Fruit fly (Drosophila melanogaster) whole organism, embryonic: ENCODE results near the gene CG14982.
A peak's percentile ranks its signal among the peaks of the same experiment; 100 is the strongest.

Experiments
- Bteb2 ChIP-seq: fragments of 200-800 bp; sonication (Bioruptor generic); optimal IDR thresholded peaks from 2 replicates; lab custom pipeline; 2016; ENCODE audit warnings: missing biosample characterization, missing genetic modification characterization
- CG10209 ChIP-seq: fragments of 200-800 bp; sonication (Bioruptor generic); optimal IDR thresholded peaks from 3 replicates; lab custom pipeline; 2017; ENCODE audit warnings: missing biosample characterization, mild to moderate bottlenecking, missing genetic modification characterization, missing genetic modification reagents
- CG10274 ChIP-seq: fragments of 200-800 bp; sonication (Bioruptor generic); optimal IDR thresholded peaks from 3 replicates; lab custom pipeline; 2017; ENCODE audit warnings: missing biosample characterization, mild to moderate bottlenecking, missing genetic modification characterization
- CG10543 ChIP-seq: fragments of 200-800 bp; sonication (Bioruptor generic); optimal IDR thresholded peaks from 3 replicates; lab custom pipeline; 2017; ENCODE audit warnings: missing biosample characterization, mild to moderate bottlenecking, missing genetic modification characterization, moderate library complexity
- CG1602 ChIP-seq: fragments of 200-800 bp; sonication (Bioruptor generic); optimal IDR thresholded peaks from 3 replicates; lab custom pipeline; 2016; ENCODE audit warnings: missing biosample characterization, missing genetic modification characterization
- CG17328 ChIP-seq: fragments of 200-800 bp; sonication (Bioruptor generic); IDR thresholded peaks from 2 replicates; pipeline ENCODE4 v1.3.6; 2022; ENCODE audit warnings: missing biosample characterization, missing genetic modification characterization
- CG2129 ChIP-seq: fragments of 200-800 bp; sonication (Bioruptor generic); IDR thresholded peaks from 2 replicates; pipeline ENCODE4 v1.3.6; 2022; ENCODE audit warnings: missing biosample characterization, missing genetic modification characterization; ENCODE audit not compliant: partially characterized antibody
- CG31365 ChIP-seq: fragments of 200-800 bp; sonication (Bioruptor generic); optimal IDR thresholded peaks from 2 replicates; lab custom pipeline; 2018; ENCODE audit warnings: missing biosample characterization, mild to moderate bottlenecking, missing genetic modification characterization
- CG4404 ChIP-seq: fragments of 200-800 bp; sonication (Bioruptor generic); IDR thresholded peaks from 2 replicates; pipeline ENCODE4 v1.3.6; 2022; ENCODE audit warnings: missing biosample characterization, missing genetic modification characterization
- CG4424 ChIP-seq: fragments of 200-800 bp; sonication (Bioruptor generic); optimal IDR thresholded peaks from 3 replicates; lab custom pipeline; 2016; ENCODE audit warnings: missing biosample characterization, missing genetic modification characterization
- CG6254 ChIP-seq: fragments of 200-800 bp; sonication (Bioruptor generic); optimal IDR thresholded peaks from 3 replicates; lab custom pipeline; 2017; ENCODE audit warnings: mild to moderate bottlenecking, missing biosample characterization, missing genetic modification reagents, missing genetic modification characterization
- CG7372 ChIP-seq: fragments of 200-800 bp; sonication (Bioruptor generic); IDR thresholded peaks from 2 replicates; pipeline ENCODE4 v1.3.6; 2022; ENCODE audit warnings: missing biosample characterization, missing genetic modification characterization
- CG7556 ChIP-seq: fragments of 200-800 bp; sonication (Bioruptor generic); optimal IDR thresholded peaks from 2 replicates; lab custom pipeline; 2017; ENCODE audit warnings: missing biosample characterization, mild to moderate bottlenecking, missing genetic modification characterization
- Deaf1 ChIP-seq: fragments of 200-800 bp; optimal IDR thresholded peaks from 3 replicates; lab custom pipeline; 2019; ENCODE audit warnings: missing biosample characterization, mild to moderate bottlenecking, missing genetic modification characterization, moderate library complexity
- Hr3 ChIP-seq: fragments of 200-800 bp; sonication (Bioruptor generic); optimal IDR thresholded peaks from 3 replicates; lab custom pipeline; 2016; ENCODE audit warnings: missing biosample characterization, missing genetic modification characterization
- Hr78 ChIP-seq, 2 experiments: fragments of 200-800 bp in 1 of 2; fragments of >200 bp in 1 of 2; sonication (Bioruptor generic) in 1 of 2; optimal IDR thresholded peaks; 2 replicates each; lab custom pipeline; 2017 to 2019; ENCODE audit warnings: missing biosample characterization in 2 of 2, missing genetic modification characterization in 2 of 2, mild to moderate bottlenecking in 1 of 2, moderate library complexity in 1 of 2
- Hsf ChIP-seq: fragments of 200-800 bp; sonication (Bioruptor generic); optimal IDR thresholded peaks from 3 replicates; lab custom pipeline; 2016; ENCODE audit warnings: missing biosample characterization, missing genetic modification characterization
- Meics ChIP-seq: fragments of 200-800 bp; sonication (Bioruptor generic); optimal IDR thresholded peaks from 2 replicates; lab custom pipeline; 2017; ENCODE audit warnings: missing biosample characterization, mild to moderate bottlenecking, missing genetic modification characterization
- NfI ChIP-seq: fragments of 200-800 bp; sonication (Bioruptor generic); optimal IDR thresholded peaks from 3 replicates; lab custom pipeline; 2018; ENCODE audit warnings: missing biosample characterization, mild to moderate bottlenecking, missing genetic modification characterization, moderate library complexity
- Oli ChIP-seq: fragments of 200-800 bp; sonication (Bioruptor generic); optimal IDR thresholded peaks from 2 replicates; lab custom pipeline; 2018; ENCODE audit warnings: missing biosample characterization, mild to moderate bottlenecking, missing genetic modification characterization, moderate library complexity
- PHDP ChIP-seq: fragments of 200-800 bp; sonication (Bioruptor generic); optimal IDR thresholded peaks from 3 replicates; lab custom pipeline; 2018; ENCODE audit warnings: missing biosample characterization, mild to moderate bottlenecking, missing genetic modification characterization, moderate library complexity
- Pdp1 ChIP-seq, 2 experiments: fragments of 200-800 bp; sonication (Bioruptor generic); optimal IDR thresholded peaks; 3 replicates each; lab custom pipeline; 2016; ENCODE audit warnings: missing biosample characterization in 2 of 2, missing genetic modification characterization in 2 of 2, mild to moderate bottlenecking in 1 of 2, moderate library complexity in 1 of 2
- Rfx ChIP-seq: fragments of 200-800 bp; sonication (Bioruptor generic); IDR thresholded peaks from 2 replicates; pipeline ENCODE4 v1.3.6; 2022; ENCODE audit warnings: missing biosample characterization, missing genetic modification characterization
- Side ChIP-seq: fragments of 200-800 bp; sonication (Bioruptor generic); optimal IDR thresholded peaks from 2 replicates; lab custom pipeline; 2016; ENCODE audit warnings: missing biosample characterization, missing genetic modification characterization
- Sox100B ChIP-seq: fragments of 200-800 bp; sonication (Bioruptor generic); optimal IDR thresholded peaks from 3 replicates; lab custom pipeline; 2018; ENCODE audit warnings: missing biosample characterization, mild to moderate bottlenecking, missing genetic modification characterization
- Sox102F ChIP-seq: fragments of 200-800 bp; sonication (Bioruptor generic); optimal IDR thresholded peaks from 2 replicates; lab custom pipeline; 2018; ENCODE audit warnings: missing biosample characterization, mild to moderate bottlenecking, missing genetic modification characterization, moderate library complexity
- Usf ChIP-seq: fragments of 200-800 bp; sonication (Bioruptor generic); optimal IDR thresholded peaks from 2 replicates; lab custom pipeline; 2017; ENCODE audit warnings: missing genotype, missing biosample characterization, missing genetic modification characterization
- bcd ChIP-seq: fragments of 200-800 bp; sonication (Bioruptor generic); optimal IDR thresholded peaks from 2 replicates; lab custom pipeline; 2017; ENCODE audit warnings: missing biosample characterization, mild to moderate bottlenecking, missing genetic modification characterization
- btn ChIP-seq: fragments of 200-800 bp; sonication (Bioruptor generic); optimal IDR thresholded peaks from 2 replicates; lab custom pipeline; 2016; ENCODE audit warnings: missing biosample characterization, missing genetic modification characterization
- cas ChIP-seq: fragments of 200-800 bp; sonication (Bioruptor generic); IDR thresholded peaks from 2 replicates; pipeline ENCODE4 v1.3.6; 2022; ENCODE audit warnings: missing biosample characterization, missing genetic modification characterization
- crol ChIP-seq: fragments of 200-800 bp; sonication (Bioruptor generic); IDR thresholded peaks from 2 replicates; pipeline ENCODE4 v1.3.6; 2022; ENCODE audit warnings: missing biosample characterization, missing genetic modification characterization
- exex ChIP-seq: fragments of 200-800 bp; sonication (Bioruptor generic); optimal IDR thresholded peaks from 4 replicates; lab custom pipeline; 2018; ENCODE audit warnings: missing biosample characterization, mild to moderate bottlenecking, missing genetic modification characterization, moderate library complexity
- fd3F ChIP-seq: fragments of 200-800 bp; sonication (Bioruptor generic); optimal IDR thresholded peaks from 2 replicates; lab custom pipeline; 2018; ENCODE audit warnings: missing biosample characterization, mild to moderate bottlenecking, missing genetic modification characterization, moderate library complexity
- fru ChIP-seq: fragments of >200 bp; optimal IDR thresholded peaks from 2 replicates; lab custom pipeline; 2017
- gsb-n ChIP-seq: fragments of 200-800 bp; sonication (Bioruptor generic); optimal IDR thresholded peaks from 3 replicates; lab custom pipeline; 2018; ENCODE audit warnings: missing biosample characterization, mild to moderate bottlenecking, missing genetic modification characterization
- gt ChIP-seq: fragments of 200-800 bp; sonication (Bioruptor generic); IDR thresholded peaks from 2 replicates; pipeline ENCODE4 v1.3.6; 2022; ENCODE audit warnings: missing biosample characterization, missing genetic modification characterization
- ken ChIP-seq: fragments of 200-800 bp; sonication (Bioruptor generic); IDR thresholded peaks from 3 replicates; pipeline ENCODE4 v1.3.6; 2022; ENCODE audit warnings: missing biosample characterization, missing genetic modification characterization
- klu ChIP-seq: fragments of 200-800 bp; sonication (Bioruptor generic); IDR thresholded peaks from 2 replicates; pipeline ENCODE4 v1.3.6; 2022; ENCODE audit warnings: missing biosample characterization, missing genetic modification characterization
- kni ChIP-seq: fragments of 200-800 bp; sonication (Bioruptor generic); optimal IDR thresholded peaks from 3 replicates; lab custom pipeline; 2017; ENCODE audit warnings: mild to moderate bottlenecking, missing biosample characterization, missing genetic modification reagents, missing genetic modification characterization
- luna ChIP-seq: fragments of 200-800 bp; sonication (Bioruptor generic); optimal IDR thresholded peaks from 2 replicates; lab custom pipeline; 2016; ENCODE audit warnings: missing biosample characterization, missing genetic modification characterization
- nau ChIP-seq: fragments of 200-800 bp; sonication (Bioruptor generic); optimal IDR thresholded peaks from 3 replicates; lab custom pipeline; 2017; ENCODE audit warnings: missing biosample characterization, mild to moderate bottlenecking, missing genetic modification characterization, missing genetic modification reagents
- pan ChIP-seq, 4 experiments: fragments of >200 bp in 3 of 4; fragments of 200-800 bp in 1 of 4; sonication (Bioruptor generic) in 1 of 4; optimal IDR thresholded peaks in 3 of 4; IDR thresholded peaks in 1 of 4; 2 replicates each; pipeline versions ENCODE4 v1.3.6 to Lab custom; 2017 to 2022; ENCODE audit warnings: missing biosample characterization in 2 of 4, missing genetic modification characterization in 2 of 4, mixed read lengths in 1 of 4
- prd ChIP-seq, 3 experiments: fragments of >200 bp in 2 of 3; fragments of 200-800 bp in 1 of 3; sonication (Bioruptor generic) in 1 of 3; optimal IDR thresholded peaks in 2 of 3; IDR thresholded peaks in 1 of 3; 2 replicates in 2 of 3; 3 replicates in 1 of 3; pipeline versions ENCODE4 v1.3.6 to Lab custom; 2017 to 2022; ENCODE audit warnings: missing biosample characterization in 1 of 3, missing genetic modification characterization in 1 of 3
- salm ChIP-seq: fragments of 200-800 bp; sonication (Bioruptor generic); optimal IDR thresholded peaks from 2 replicates; lab custom pipeline; 2018; ENCODE audit warnings: missing biosample characterization, mild to moderate bottlenecking, missing genetic modification characterization
- sens ChIP-seq: fragments of 200-800 bp; sonication (Bioruptor generic); peaks from one replicate; lab custom pipeline; 2016; ENCODE audit warnings: missing biosample characterization, missing genetic modification characterization
- sug ChIP-seq: fragments of 200-800 bp; optimal IDR thresholded peaks from 2 replicates; lab custom pipeline; 2019; ENCODE audit warnings: missing biosample characterization, mild to moderate bottlenecking, missing genetic modification characterization, moderate library complexity

The CG14982 gene

dm6 chr3L:3934110-3934509, 8.4 kb upstream of the CG14982 start:
- TF ChIP-seq prd (optimal IDR thresholded peaks at IDR 0.05; lab: Kevin White, UChicago) (no peak), prd (GFP tag; IDR thresholded peaks at IDR 0.05; lab: Robert Waterston, UW) (peak; percentile 15; the same call in 1 of the 3 replicates), luna (GFP tag; lab: Kevin White, UChicago) (no peak), CG10543 (GFP tag; lab: Kevin White, UChicago) (no peak), fru (lab: Kevin White, UChicago) (no peak), CG7372 (GFP tag; lab: Robert Waterston, UW) (peak; percentile 77), Pdp1 (GFP tag; optimal IDR thresholded peaks at IDR 0.05; lab: Kevin White, UChicago) (peak in 1 of 2 experiments; percentile 58), nau (GFP tag; lab: Kevin White, UChicago) (peak; percentile 82), Hr78 (GFP tag; optimal IDR thresholded peaks at IDR 0.05; lab: Kevin White, UChicago) (peak in 1 of 2 experiments; percentile 27), fd3F (no peak), sens (GFP tag; lab: Kevin White, UChicago) (peak; percentile 70)

dm6 chr3L:3935567-3936207, 6.8 kb upstream of the CG14982 start, which contains the start of gene Eip63F-1:
Gene Eip63F-1 (minus strand): TSS chr3L:3935617.
- no peak for TF ChIP-seq CG2129 (GFP tag; lab: Robert Waterston, UW)
- no peak for TF ChIP-seq cas (GFP tag; lab: Robert Waterston, UW)
- TF ChIP-seq salm (tag; lab: Kevin White, UChicago): peak; percentile 32
- TF ChIP-seq CG10209: peak; percentile 65
- TF ChIP-seq Hsf (GFP tag; lab: Kevin White, UChicago): peak; percentile 38
- peak; percentile 53 for TF ChIP-seq Hr3 (GFP tag; lab: Kevin White, UChicago)
- no peak for TF ChIP-seq gt (GFP tag; lab: Robert Waterston, UW)
- TF ChIP-seq exex: peak; percentile 11
- no peak for TF ChIP-seq pan (optimal IDR thresholded peaks at IDR 0.05; lab: Kevin White, UChicago)
- TF ChIP-seq pan (GFP tag; optimal IDR thresholded peaks at IDR 0.05 in 1 of 2, IDR thresholded peaks at IDR 0.05 in 1 of 2): peak in 1 of 2 experiments; percentile 60
- peak; percentile 68 for TF ChIP-seq CG7556
- TF ChIP-seq CG10543 (GFP tag; lab: Kevin White, UChicago): peak; percentile 57
- TF ChIP-seq kni (GFP tag; lab: Kevin White, UChicago): no peak
- TF ChIP-seq NfI (GFP tag; lab: Kevin White, UChicago): peak; percentile 63
- peak; percentile 65 for TF ChIP-seq bcd (GFP tag; lab: Kevin White, UChicago)
- TF ChIP-seq CG4424 (GFP tag; lab: Kevin White, UChicago): peak; percentile 72
- TF ChIP-seq Sox100B (GFP tag; lab: Kevin White, UChicago): peak; percentile 85
- TF ChIP-seq CG10274 (GFP tag; lab: Kevin White, UChicago): peak; percentile 36
- peak; percentile 63 for TF ChIP-seq sug (tag; lab: Kevin White, UChicago)
- no peak for TF ChIP-seq Side (GFP tag; lab: Kevin White, UChicago)
- TF ChIP-seq Oli: peak; percentile 78
- TF ChIP-seq Rfx (GFP tag; lab: Robert Waterston, UW): peak; percentile 68
- TF ChIP-seq Deaf1 (tag; lab: Kevin White, UChicago): peak; percentile 51
- TF ChIP-seq CG31365 (tag; lab: Kevin White, UChicago): no peak
- no peak for TF ChIP-seq btn
- peak; percentile 28 for TF ChIP-seq CG6254 (GFP tag; lab: Kevin White, UChicago)
- TF ChIP-seq Usf: peak; percentile 45
- peak; percentile 44; the same call in 1 of the 2 replicates for TF ChIP-seq CG17328 (GFP tag; lab: Robert Waterston, UW)
- TF ChIP-seq Sox102F (GFP tag; lab: Kevin White, UChicago): peak; percentile 81
- peak; percentile 39; the same call in 1 of the 2 replicates for TF ChIP-seq klu (GFP tag; lab: Robert Waterston, UW)
- TF ChIP-seq CG4404: peak; percentile 19; the same call in 1 of the 2 replicates
- peak; percentile 46; the same call in 1 of the 3 replicates for TF ChIP-seq ken (GFP tag; lab: Robert Waterston, UW)
- peak; percentile 78 for TF ChIP-seq Meics (GFP tag; lab: Kevin White, UChicago)
- peak; percentile 22 for TF ChIP-seq CG1602 (GFP tag; lab: Kevin White, UChicago)
- TF ChIP-seq crol (GFP tag; lab: Robert Waterston, UW): no peak
- TF ChIP-seq Bteb2: peak; percentile 31
- TF ChIP-seq gsb-n (tag; lab: Kevin White, UChicago): peak; percentile 8
- peak; percentile 70 for TF ChIP-seq PHDP (tag; lab: Kevin White, UChicago)
